Fruit fly (Drosophila melanogaster): Measurements from ENCODE around the gene Jon65Aii.

Gene Jon65Aii

dm6 chr3L:6059062-6059708, 7.1 kb downstream of the Jon65Aii start, which contains the start of gene CG6592 (continued):
- TF ChIP-seq Gsc (GFP tag; IDR thresholded peaks at IDR 0.05) (no peak), CG3407 (GFP tag; optimal IDR thresholded peaks at IDR 0.05) (peak; percentile 10), psq (GFP tag; optimal IDR thresholded peaks at IDR 0.05) (no peak), CG16779 (GFP tag; IDR thresholded peaks at IDR 0.05) (no peak), btn (GFP tag; optimal IDR thresholded peaks at IDR 0.05) (no peak), CG7987 (GFP tag; optimal IDR thresholded peaks at IDR 0.05) (no peak), CG6683 (GFP tag; optimal IDR thresholded peaks at IDR 0.05) (no peak), az2 (GFP tag; optimal IDR thresholded peaks at IDR 0.05) (peak; percentile 17), Dip3 (GFP tag; optimal IDR thresholded peaks at IDR 0.05) (no peak), Oaz (GFP tag; IDR thresholded peaks at IDR 0.05) (no peak), Chrac-16 (GFP tag; optimal IDR thresholded peaks at IDR 0.05) (peak; percentile 37), chm (GFP tag; IDR thresholded peaks at IDR 0.05) (peak; percentile 70; the same call in 1 of the 2 replicates), CG2120 (GFP tag; optimal IDR thresholded peaks at IDR 0.05) (no peak), jigr1 (GFP tag; IDR thresholded peaks at IDR 0.05) (no peak), CG15514 (GFP tag; optimal IDR thresholded peaks at IDR 0.05) (no peak), maf-S (GFP tag; optimal IDR thresholded peaks at IDR 0.05) (no peak), CG13424 (tag; optimal IDR thresholded peaks at IDR 0.05) (no peak), Eip74EF (GFP tag; optimal IDR thresholded peaks at IDR 0.05) (peak in 1 of 2 experiments; percentile 24), hkb (optimal IDR thresholded peaks at IDR 0.05) (no peak), hkb (GFP tag; IDR thresholded peaks at IDR 0.05) (no peak), CG13775 (GFP tag; optimal IDR thresholded peaks at IDR 0.05) (peak; percentile 68), CG31224 (GFP tag; IDR thresholded peaks at IDR 0.05) (no peak), chinmo (GFP tag; IDR thresholded peaks at IDR 0.05; ENCODE audit: partially characterized antibody) (no peak), Ravus (GFP tag; IDR thresholded peaks at IDR 0.05) (no peak), HmgZ (tag; optimal IDR thresholded peaks at IDR 0.05) (no peak), mirr (GFP tag; optimal IDR thresholded peaks at IDR 0.05) (no peak), Dad (GFP tag; optimal IDR thresholded peaks at IDR 0.05) (no peak), fd3F (GFP tag; optimal IDR thresholded peaks at IDR 0.05) (no peak), cato (GFP tag; optimal IDR thresholded peaks at IDR 0.05; ENCODE audit: borderline replicate concordance) (no peak), CG1024 (GFP tag; IDR thresholded peaks at IDR 0.05) (peak; percentile 16; the same call in 1 of the 2 replicates), NC2α (GFP tag; optimal IDR thresholded peaks at IDR 0.05) (peak; percentile 28), CG30020 (tag; optimal IDR thresholded peaks at IDR 0.05) (no peak), TFAM (GFP tag; optimal IDR thresholded peaks at IDR 0.05) (no peak), Stat92E (GFP tag; optimal IDR thresholded peaks at IDR 0.05) (no peak), twi (tag; optimal IDR thresholded peaks at IDR 0.05) (no peak), MBD-R2 (GFP tag; IDR thresholded peaks at IDR 0.05) (no peak), CG10209 (GFP tag; optimal IDR thresholded peaks at IDR 0.05) (peak; percentile 62), tio (GFP tag; optimal IDR thresholded peaks at IDR 0.05) (no peak), zen2 (GFP tag; IDR thresholded peaks at IDR 0.05; ENCODE audit: partially characterized antibody) (no peak), Hmr (GFP tag; optimal IDR thresholded peaks at IDR 0.05) (no peak), bowl (GFP tag; IDR thresholded peaks at IDR 0.05) (no peak), CG33213 (GFP tag; optimal IDR thresholded peaks at IDR 0.05) (no peak), CG17385 (GFP tag; optimal IDR thresholded peaks at IDR 0.05) (peak; percentile 66), shn (GFP tag; optimal IDR thresholded peaks at IDR 0.05) (peak; percentile 32), gsb (GFP tag; IDR thresholded peaks at IDR 0.05) (no peak), CG8281 (tag; optimal IDR thresholded peaks at IDR 0.05) (no peak), gcm (GFP tag; optimal IDR thresholded peaks at IDR 0.05) (no peak), peb (GFP tag; IDR thresholded peaks at IDR 0.05) (no peak), CG14965 (GFP tag; optimal IDR thresholded peaks at IDR 0.05; ENCODE audit: borderline replicate concordance) (no peak), Fer2 (tag; optimal IDR thresholded peaks at IDR 0.05) (no peak)

All from whole organism, embryonic.